Fruit fly (Drosophila melanogaster): Measurements from ENCODE around the gene gwl.
A peak's percentile ranks its signal among the peaks of the same experiment; 100 is the strongest.

gwl gene

dm6 chr3R:18739435-18739977 is 6.7 kb upstream of the gwl start:
- peak; percentile 4 for TF ChIP-seq gl (tag; optimal IDR thresholded peaks at IDR 0.05)
- no peak for TF ChIP-seq Snoo (tag; optimal IDR thresholded peaks at IDR 0.05)
- peak; percentile 19 for TF ChIP-seq CG17806 (tag; optimal IDR thresholded peaks at IDR 0.05)
- no peak for TF ChIP-seq Pif1A (GFP tag; optimal IDR thresholded peaks at IDR 0.05)
- TF ChIP-seq CG14655 (GFP tag; optimal IDR thresholded peaks at IDR 0.05): peak; percentile 56
- peak; percentile 57; the same call in 1 of the 3 replicates for TF ChIP-seq CG4496 (GFP tag; IDR thresholded peaks at IDR 0.05)
- no peak for TF ChIP-seq CG10348 (GFP tag; IDR thresholded peaks at IDR 0.05)
- TF ChIP-seq CG34367 (tag; optimal IDR thresholded peaks at IDR 0.05): no peak
- peak; percentile 64 for TF ChIP-seq EcR (GFP tag; optimal IDR thresholded peaks at IDR 0.05)
- TF ChIP-seq CG12605 (GFP tag; IDR thresholded peaks at IDR 0.05): peak; percentile 53; the same call in 1 of the 2 replicates
- TF ChIP-seq CG9948 (tag; optimal IDR thresholded peaks at IDR 0.05): no peak
- no peak for TF ChIP-seq Pif1B (GFP tag; optimal IDR thresholded peaks at IDR 0.05)
- no peak for TF ChIP-seq Ets98B (GFP tag; IDR thresholded peaks at IDR 0.05)
- no peak for TF ChIP-seq CG8159 (tag; optimal IDR thresholded peaks at IDR 0.05)
- no peak for TF ChIP-seq D1 (tag; optimal IDR thresholded peaks at IDR 0.05)
- TF ChIP-seq CG8301 (tag; optimal IDR thresholded peaks at IDR 0.05): peak; percentile 7
- TF ChIP-seq CG13204 (GFP tag; optimal IDR thresholded peaks at IDR 0.05): no peak
- TF ChIP-seq CG32121 (GFP tag; IDR thresholded peaks at IDR 0.05): peak; percentile 40; the same call in 1 of the 2 replicates
- no peak for TF ChIP-seq rn (GFP tag; IDR thresholded peaks at IDR 0.05)
- peak; percentile 7 for TF ChIP-seq CG15710 (tag; optimal IDR thresholded peaks at IDR 0.05)
- no peak for TF ChIP-seq fd96Ca (GFP tag; IDR thresholded peaks at IDR 0.05)

dm6 chr3R:18739978-18740954 is 5.9 kb upstream of the gwl start:
- peak; percentile 34 for TF ChIP-seq Pif1B (GFP tag; optimal IDR thresholded peaks at IDR 0.05)
- TF ChIP-seq CG8159 (tag; optimal IDR thresholded peaks at IDR 0.05): no peak
- TF ChIP-seq CG17806 (tag; optimal IDR thresholded peaks at IDR 0.05): no peak
- no peak for TF ChIP-seq Ets98B (GFP tag; IDR thresholded peaks at IDR 0.05)
- peak; percentile 8; the same call in 1 of the 2 replicates for TF ChIP-seq CG12605 (GFP tag; IDR thresholded peaks at IDR 0.05)
- TF ChIP-seq CG4496 (GFP tag; IDR thresholded peaks at IDR 0.05): peak; percentile 45; the same call in 1 of the 3 replicates
- no peak for TF ChIP-seq gl (tag; optimal IDR thresholded peaks at IDR 0.05)
- TF ChIP-seq EcR (GFP tag; optimal IDR thresholded peaks at IDR 0.05): peak; percentile 39
- TF ChIP-seq CG13204 (GFP tag; optimal IDR thresholded peaks at IDR 0.05): peak; percentile 69

- TF ChIP-seq Pif1B (GFP tag; optimal IDR thresholded peaks at IDR 0.05) (peak; percentile 93), gl (tag; optimal IDR thresholded peaks at IDR 0.05) (peak; percentile 71), CG12605 (GFP tag; IDR thresholded peaks at IDR 0.05) (peak; percentile 91), CG8301 (tag; optimal IDR thresholded peaks at IDR 0.05) (peak; percentile 95), CG15710 (tag; optimal IDR thresholded peaks at IDR 0.05) (peak; percentile 87), CG10348 (GFP tag; IDR thresholded peaks at IDR 0.05) (peak; percentile 45; the same call in 1 of the 2 replicates), CG9948 (tag; optimal IDR thresholded peaks at IDR 0.05) (peak; percentile 88), EcR (GFP tag; optimal IDR thresholded peaks at IDR 0.05) (no peak), D1 (tag; optimal IDR thresholded peaks at IDR 0.05) (peak; percentile 70), CG34367 (tag; optimal IDR thresholded peaks at IDR 0.05) (peak; percentile 83), Pif1A (GFP tag; optimal IDR thresholded peaks at IDR 0.05) (peak; percentile 90), Snoo (tag; optimal IDR thresholded peaks at IDR 0.05) (peak; percentile 95), CG14655 (GFP tag; optimal IDR thresholded peaks at IDR 0.05) (peak; percentile 96), rn (GFP tag; IDR thresholded peaks at IDR 0.05) (peak; percentile 79), CG13204 (GFP tag; optimal IDR thresholded peaks at IDR 0.05) (peak; percentile 74), fd96Ca (GFP tag; IDR thresholded peaks at IDR 0.05) (peak; percentile 79; the same call in 2 of the 3 replicates), CG17806 (tag; optimal IDR thresholded peaks at IDR 0.05) (peak; percentile 90), CG32121 (GFP tag; IDR thresholded peaks at IDR 0.05) (peak; percentile 90), CG4496 (GFP tag; IDR thresholded peaks at IDR 0.05) (peak; percentile 96), CG8159 (tag; optimal IDR thresholded peaks at IDR 0.05) (peak; percentile 87), Ets98B (GFP tag; IDR thresholded peaks at IDR 0.05) (peak; percentile 94)
Measured at dm6 chr3R:18741027-18741843, 4.9 kb upstream of the gwl start.

- no peak for TF ChIP-seq Pif1B (GFP tag; optimal IDR thresholded peaks at IDR 0.05)
- no peak for TF ChIP-seq EcR (GFP tag; optimal IDR thresholded peaks at IDR 0.05)
- TF ChIP-seq CG8301 (tag; optimal IDR thresholded peaks at IDR 0.05): no peak
- no peak for TF ChIP-seq CG8159 (tag; optimal IDR thresholded peaks at IDR 0.05)
- TF ChIP-seq fd96Ca (GFP tag; IDR thresholded peaks at IDR 0.05): no peak
- no peak for TF ChIP-seq D1 (tag; optimal IDR thresholded peaks at IDR 0.05)
- no peak for TF ChIP-seq Snoo (tag; optimal IDR thresholded peaks at IDR 0.05)
- no peak for TF ChIP-seq CG4496 (GFP tag; IDR thresholded peaks at IDR 0.05)
- TF ChIP-seq CG32121 (GFP tag; IDR thresholded peaks at IDR 0.05): no peak
- TF ChIP-seq CG9948 (tag; optimal IDR thresholded peaks at IDR 0.05): no peak
- no peak for TF ChIP-seq CG34367 (tag; optimal IDR thresholded peaks at IDR 0.05)
- no peak for TF ChIP-seq Pif1A (GFP tag; optimal IDR thresholded peaks at IDR 0.05)
- no peak for TF ChIP-seq CG17806 (tag; optimal IDR thresholded peaks at IDR 0.05)
- TF ChIP-seq CG15710 (tag; optimal IDR thresholded peaks at IDR 0.05): no peak
- no peak for TF ChIP-seq CG14655 (GFP tag; optimal IDR thresholded peaks at IDR 0.05)
Measured at dm6 chr3R:18741844-18742187, 4.4 kb upstream of the gwl start.

All from whole organism, pupa.